Worm (Caenorhabditis elegans) whole organism, late embryonic: ENCODE results near the gene cdh-9.

Source experiments
- C08G9.2 ChIP-seq: sonication (generic microtip); optimal IDR thresholded peaks from 2 replicates; lab custom pipeline; 2016; ENCODE audit warnings: mild to moderate bottlenecking, missing genetic modification characterization, moderate library complexity, missing compliant biosample characterization
- C38D4.7 ChIP-seq: fragments of 200-800 bp; sonication (Bioruptor generic); optimal IDR thresholded peaks from 2 replicates; lab custom pipeline; 2018; ENCODE audit warnings: mild to moderate bottlenecking, missing genetic modification characterization, moderate library complexity, missing compliant biosample characterization
- K02D7.2 ChIP-seq: sonication (generic microtip); optimal IDR thresholded peaks from 2 replicates; lab custom pipeline; 2017; ENCODE audit warnings: mild to moderate bottlenecking, missing genetic modification characterization, missing compliant biosample characterization
- K09A11.1 ChIP-seq: sonication (generic microtip); optimal IDR thresholded peaks from 2 replicates; lab custom pipeline; 2017; ENCODE audit warnings: antibody characterized with exemption, mild to moderate bottlenecking, missing genetic modification characterization, missing compliant biosample characterization; ENCODE audit not compliant: insufficient read depth
- T23F11.4 ChIP-seq: fragments of 200-800 bp; sonication (Bioruptor generic); optimal IDR thresholded peaks from 2 replicates; lab custom pipeline; 2018; ENCODE audit warnings: mild to moderate bottlenecking, missing genetic modification characterization, missing compliant biosample characterization
- Y22D7AL.16 ChIP-seq: sonication (generic microtip); optimal IDR thresholded peaks from 2 replicates; lab custom pipeline; 2016; ENCODE audit warnings: missing genetic modification characterization, missing compliant biosample characterization
- ama-1 ChIP-seq: fragments of 150-350 bp; optimal IDR thresholded peaks from 2 replicates; lab custom pipeline; 2014
- ceh-14 ChIP-seq: sonication (generic microtip); optimal IDR thresholded peaks from 2 replicates; lab custom pipeline; 2016; ENCODE audit warnings: missing genotype, missing genetic modification characterization, missing compliant biosample characterization
- ceh-18 ChIP-seq: sonication (generic microtip); optimal IDR thresholded peaks from 2 replicates; lab custom pipeline; 2016; ENCODE audit warnings: missing genetic modification characterization, missing compliant biosample characterization
- ceh-19 ChIP-seq: fragments of 200-800 bp; sonication (Bioruptor generic); optimal IDR thresholded peaks from 2 replicates; lab custom pipeline; 2018; ENCODE audit warnings: mild to moderate bottlenecking, missing genetic modification characterization, missing compliant biosample characterization
- ceh-2 ChIP-seq: sonication (generic microtip); optimal IDR thresholded peaks from 2 replicates; lab custom pipeline; 2016; ENCODE audit warnings: missing genotype, missing genetic modification characterization, missing compliant biosample characterization
- ceh-22 ChIP-seq: sonication (generic microtip); optimal IDR thresholded peaks from 2 replicates; lab custom pipeline; 2017; ENCODE audit warnings: missing biosample characterization, missing genetic modification characterization
- ceh-24 ChIP-seq: sonication (generic microtip); optimal IDR thresholded peaks from 2 replicates; lab custom pipeline; 2016; ENCODE audit warnings: mild to moderate bottlenecking, missing genetic modification characterization, missing compliant biosample characterization
- ceh-30 ChIP-seq: fragments of 150-350 bp; optimal IDR thresholded peaks from 2 replicates; lab custom pipeline; 2014; ENCODE audit warnings: missing biosample characterization, missing genetic modification characterization
- ceh-31 ChIP-seq: sonication (generic microtip); optimal IDR thresholded peaks from 2 replicates; lab custom pipeline; 2016; ENCODE audit warnings: missing genetic modification characterization, missing compliant biosample characterization
- ceh-34 ChIP-seq: sonication (generic microtip); optimal IDR thresholded peaks from 2 replicates; lab custom pipeline; 2016; ENCODE audit warnings: mild to moderate bottlenecking, missing genetic modification characterization, missing compliant biosample characterization
- ceh-45 ChIP-seq: fragments of 200-800 bp; sonication (Bioruptor generic); IDR thresholded peaks from 2 replicates; pipeline ENCODE4 v1.3.6; 2022; ENCODE audit warnings: missing genetic modification reagents, missing genetic modification characterization, missing compliant biosample characterization
- ceh-48 ChIP-seq: sonication (generic microtip); optimal IDR thresholded peaks from 2 replicates; lab custom pipeline; 2016; ENCODE audit warnings: missing genetic modification characterization, inconsistent platforms, missing compliant biosample characterization
- ceh-6 ChIP-seq: fragments of 200-800 bp; sonication (Bioruptor generic); optimal IDR thresholded peaks from 2 replicates; lab custom pipeline; 2018; ENCODE audit warnings: mild to moderate bottlenecking, missing genetic modification characterization, missing compliant biosample characterization
- che-1 ChIP-seq: sonication (generic microtip); optimal IDR thresholded peaks from 2 replicates; lab custom pipeline; 2016; ENCODE audit warnings: mild to moderate bottlenecking, missing genetic modification characterization, missing compliant biosample characterization
- elt-4 ChIP-seq: sonication (generic microtip); optimal IDR thresholded peaks from 2 replicates; lab custom pipeline; 2016; ENCODE audit warnings: missing genetic modification characterization, missing compliant biosample characterization
- ets-4 ChIP-seq: sonication (generic microtip); optimal IDR thresholded peaks from 2 replicates; lab custom pipeline; 2016; ENCODE audit warnings: missing genetic modification characterization, missing compliant biosample characterization
- eyg-1 ChIP-seq: sonication (generic microtip); optimal IDR thresholded peaks from 2 replicates; lab custom pipeline; 2016; ENCODE audit warnings: missing genotype, missing genetic modification characterization, missing compliant biosample characterization
- fax-1 ChIP-seq: sonication (generic microtip); optimal IDR thresholded peaks from 2 replicates; lab custom pipeline; 2016; ENCODE audit warnings: missing genotype, missing genetic modification characterization, missing compliant biosample characterization
- fkh-10 ChIP-seq: fragments of 150-350 bp; optimal IDR thresholded peaks from 2 replicates; lab custom pipeline; 2014; ENCODE audit warnings: missing biosample characterization, missing genetic modification reagents, missing genetic modification characterization
- fkh-6 ChIP-seq: sonication (generic microtip); optimal IDR thresholded peaks from 2 replicates; lab custom pipeline; 2016; ENCODE audit warnings: missing genetic modification characterization, missing compliant biosample characterization
- gmeb-2 ChIP-seq: sonication (generic microtip); optimal IDR thresholded peaks from 2 replicates; lab custom pipeline; 2016; ENCODE audit warnings: missing genetic modification characterization, inconsistent platforms, missing compliant biosample characterization
- hlh-13 ChIP-seq: fragments of 200-800 bp; sonication (Bioruptor generic); optimal IDR thresholded peaks from 2 replicates; lab custom pipeline; 2018; ENCODE audit warnings: mild to moderate bottlenecking, missing genetic modification characterization, missing compliant biosample characterization
- lin-11 ChIP-seq: fragments of 200-800 bp; sonication (Bioruptor generic); optimal IDR thresholded peaks from 2 replicates; lab custom pipeline; 2018; ENCODE audit warnings: mild to moderate bottlenecking, missing genetic modification characterization, missing compliant biosample characterization
- madf-2 ChIP-seq: sonication (generic microtip); optimal IDR thresholded peaks from 2 replicates; lab custom pipeline; 2017; ENCODE audit warnings: missing genetic modification characterization, missing compliant biosample characterization
- nfya-1 ChIP-seq: sonication (generic microtip); optimal IDR thresholded peaks from 2 replicates; lab custom pipeline; 2017; ENCODE audit warnings: missing genetic modification characterization, mild to moderate bottlenecking, missing compliant biosample characterization, antibody characterized with exemption, moderate library complexity
- nhr-11 ChIP-seq: fragments of 150-350 bp; optimal IDR thresholded peaks from 2 replicates; lab custom pipeline; 2014; ENCODE audit warnings: missing biosample characterization, missing genetic modification characterization
- nhr-232 ChIP-seq: sonication (generic microtip); optimal IDR thresholded peaks from 2 replicates; lab custom pipeline; 2016; ENCODE audit warnings: missing genetic modification characterization, missing compliant biosample characterization
- npax-4 ChIP-seq: sonication (generic microtip); optimal IDR thresholded peaks from 2 replicates; lab custom pipeline; 2016; ENCODE audit warnings: missing genetic modification characterization, missing compliant biosample characterization
- odd-2 ChIP-seq: sonication (generic microtip); optimal IDR thresholded peaks from 2 replicates; lab custom pipeline; 2017; ENCODE audit warnings: antibody characterized with exemption, mild to moderate bottlenecking, missing genetic modification characterization, missing compliant biosample characterization
- pag-3 ChIP-seq: sonication (generic microtip); optimal IDR thresholded peaks from 2 replicates; lab custom pipeline; 2016; ENCODE audit warnings: missing compliant biosample characterization, missing genetic modification characterization, borderline replicate concordance
- pat-9 ChIP-seq: fragments of 200-800 bp; sonication (Bioruptor generic); optimal IDR thresholded peaks from 2 replicates; lab custom pipeline; 2018; ENCODE audit warnings: mild to moderate bottlenecking, missing genetic modification characterization, moderate library complexity, missing compliant biosample characterization
- pax-1 ChIP-seq: fragments of 150-350 bp; optimal IDR thresholded peaks from 2 replicates; lab custom pipeline; 2014; ENCODE audit warnings: missing biosample characterization, missing genetic modification characterization
- pha-2 ChIP-seq: sonication (generic microtip); optimal IDR thresholded peaks from 2 replicates; lab custom pipeline; 2017; ENCODE audit warnings: mild to moderate bottlenecking, missing genetic modification characterization, missing compliant biosample characterization
- pha-4 ChIP-seq: fragments of 150-350 bp; optimal IDR thresholded peaks from 2 replicates; lab custom pipeline; 2018; ENCODE audit warnings: missing biosample characterization, missing genetic modification reagents, missing genetic modification characterization
- pqm-1 ChIP-seq: sonication (generic microtip); optimal IDR thresholded peaks from 2 replicates; lab custom pipeline; 2016; ENCODE audit warnings: missing genetic modification characterization, missing compliant biosample characterization
- ref-2 ChIP-seq: sonication (generic microtip); optimal IDR thresholded peaks from 2 replicates; lab custom pipeline; 2016; ENCODE audit warnings: missing genetic modification characterization, missing compliant biosample characterization
- rnt-1 ChIP-seq: sonication (generic microtip); optimal IDR thresholded peaks from 2 replicates; lab custom pipeline; 2016; ENCODE audit warnings: missing genetic modification characterization, missing compliant biosample characterization
- sox-4 ChIP-seq: sonication (generic microtip); optimal IDR thresholded peaks from 2 replicates; lab custom pipeline; 2017; ENCODE audit warnings: mild to moderate bottlenecking, missing genetic modification characterization, inconsistent platforms, missing compliant biosample characterization
- syd-9 ChIP-seq: sonication (generic microtip); optimal IDR thresholded peaks from 2 replicates; lab custom pipeline; 2016; ENCODE audit warnings: mild to moderate bottlenecking, missing genetic modification characterization, moderate library complexity, missing compliant biosample characterization
- tbx-2 ChIP-seq: sonication (generic microtip); optimal IDR thresholded peaks from 2 replicates; lab custom pipeline; 2016; ENCODE audit warnings: missing genetic modification characterization, missing compliant biosample characterization
- ttx-3 ChIP-seq: sonication (generic microtip); optimal IDR thresholded peaks from 2 replicates; lab custom pipeline; 2016; ENCODE audit warnings: missing genetic modification reagents, missing genetic modification characterization, missing compliant biosample characterization
- unc-55 ChIP-seq: sonication (generic microtip); optimal IDR thresholded peaks from 2 replicates; lab custom pipeline; 2017; ENCODE audit warnings: missing biosample characterization, missing genetic modification reagents, missing genetic modification characterization
- unc-86 ChIP-seq: sonication (generic microtip); optimal IDR thresholded peaks from 2 replicates; lab custom pipeline; 2016; ENCODE audit warnings: missing genetic modification characterization, missing compliant biosample characterization
- zip-5 ChIP-seq: sonication (generic microtip); optimal IDR thresholded peaks from 2 replicates; lab custom pipeline; 2016; ENCODE audit warnings: missing genetic modification characterization, missing compliant biosample characterization
- ztf-16 ChIP-seq: sonication (generic microtip); optimal IDR thresholded peaks from 2 replicates; lab custom pipeline; 2017; ENCODE audit warnings: missing genetic modification characterization, missing compliant biosample characterization

Gene cdh-9

DNA sequence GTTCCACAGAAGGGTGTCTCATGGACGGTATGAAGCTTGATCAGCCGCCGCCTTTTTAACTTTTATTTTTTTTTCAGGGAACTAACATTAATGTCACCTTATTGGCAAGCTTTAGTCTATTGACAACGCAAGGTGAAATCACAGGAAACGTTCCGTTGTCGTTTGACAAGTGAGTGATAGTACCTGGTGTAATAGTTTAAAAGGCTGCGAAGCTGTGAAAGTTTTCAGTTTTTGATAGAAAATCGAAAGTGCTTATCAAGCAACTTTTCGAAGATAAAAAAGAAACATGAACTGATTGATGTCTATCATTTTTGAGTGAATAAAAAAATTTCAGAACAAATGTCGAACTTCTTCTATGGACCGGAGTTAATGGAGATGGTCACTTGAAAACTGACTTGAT lies 39.1 kb downstream of the cdh-9 start:
- TF ChIP-seq ref-2 (tag; lab: Kevin White, UChicago) (no peak), T23F11.4 (no peak), ceh-6 (GFP tag; lab: Kevin White, UChicago) (no peak), Y22D7AL.16 (tag; lab: Kevin White, UChicago) (no peak), syd-9 (tag; lab: Kevin White, UChicago) (no peak), ttx-3 (tag; lab: Kevin White, UChicago) (no peak), pag-3 (tag; lab: Kevin White, UChicago) (no peak), fax-1 (tag; lab: Kevin White, UChicago) (no peak), ceh-24 (tag; lab: Kevin White, UChicago) (no peak), ceh-34 (no peak)
- TF ChIP-seq, all 69 proteins: peak for 0

DNA sequence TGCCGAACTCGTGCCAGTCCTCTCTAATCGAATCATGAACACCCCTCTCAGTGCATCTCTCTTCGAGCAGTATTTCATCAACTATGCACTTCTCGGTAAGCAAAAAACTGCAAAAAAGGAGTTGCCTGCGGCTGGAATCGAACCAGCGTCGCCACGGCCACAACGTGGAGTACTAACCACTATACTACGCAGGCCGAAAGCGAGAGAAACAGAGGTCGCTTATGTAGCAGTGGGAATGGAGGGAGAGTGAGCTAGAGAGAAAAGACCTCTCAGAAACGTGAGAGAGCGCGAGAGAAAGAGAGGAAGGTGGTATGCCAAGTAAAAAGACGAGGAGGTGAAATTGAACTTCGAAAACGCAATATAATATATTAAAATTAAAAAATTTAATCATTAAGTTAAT lies 39.7 kb downstream of the cdh-9 start:
- TF ChIP-seq ceh-31 (tag; lab: Kevin White, UChicago), result peak; percentile 88
- peak; percentile 68 for TF ChIP-seq pqm-1 (tag; lab: Kevin White, UChicago)
- TF ChIP-seq fkh-10 (GFP tag; lab: Kevin White, UChicago), result no peak
- TF ChIP-seq unc-86, result peak; percentile 91
- TF ChIP-seq elt-4 (tag; lab: Kevin White, UChicago), result no peak
- peak; percentile 94 for TF ChIP-seq eyg-1 (tag; lab: Kevin White, UChicago)
- peak; percentile 89 for TF ChIP-seq pat-9 (tag; lab: Kevin White, UChicago)
- peak; percentile 91 for TF ChIP-seq hlh-13 (GFP tag; lab: Kevin White, UChicago)
- TF ChIP-seq ttx-3 (tag; lab: Kevin White, UChicago), result peak; percentile 90
- TF ChIP-seq ceh-30, result no peak
- TF ChIP-seq ceh-18, result peak; percentile 86
- TF ChIP-seq ama-1 (lab: Kevin White, UChicago), result no peak
- TF ChIP-seq ceh-48 (tag; lab: Kevin White, UChicago), result peak; percentile 83
- peak; percentile 67 for TF ChIP-seq zip-5 (tag; lab: Kevin White, UChicago)
- peak; percentile 91 for TF ChIP-seq ceh-14 (tag; lab: Kevin White, UChicago)
- peak; percentile 90 for TF ChIP-seq madf-2 (tag; lab: Kevin White, UChicago)
- TF ChIP-seq lin-11 (tag; lab: Kevin White, UChicago), result peak; percentile 87
- peak; percentile 67 for TF ChIP-seq odd-2 (tag; lab: Kevin White, UChicago)
- TF ChIP-seq gmeb-2 (tag; lab: Kevin White, UChicago), result peak; percentile 95
- TF ChIP-seq npax-4, result peak; percentile 90
- no peak for TF ChIP-seq nhr-11
- TF ChIP-seq ceh-24 (tag; lab: Kevin White, UChicago), result peak; percentile 69
- TF ChIP-seq ets-4, result peak; percentile 42
- TF ChIP-seq K09A11.1 (tag; lab: Kevin White, UChicago), result peak; percentile 80
- TF ChIP-seq C38D4.7, result peak; percentile 87
- TF ChIP-seq nfya-1 (tag; lab: Kevin White, UChicago), result peak; percentile 82
- peak; percentile 91 for TF ChIP-seq pha-2 (tag; lab: Kevin White, UChicago)
- TF ChIP-seq ceh-22 (tag; lab: Kevin White, UChicago), result peak; percentile 68
- TF ChIP-seq T23F11.4, result peak; percentile 91
- peak; percentile 87 for TF ChIP-seq ceh-2 (tag; lab: Kevin White, UChicago)
- peak; percentile 87 for TF ChIP-seq ceh-45 (GFP tag; lab: Robert Waterston, UW)
- peak; percentile 95 for TF ChIP-seq sox-4 (tag; lab: Kevin White, UChicago)
- peak; percentile 91 for TF ChIP-seq rnt-1 (tag; lab: Kevin White, UChicago)
- TF ChIP-seq C08G9.2 (tag; lab: Kevin White, UChicago), result peak; percentile 82
- peak; percentile 95 for TF ChIP-seq ceh-19 (GFP tag; lab: Kevin White, UChicago)
- peak; percentile 93 for TF ChIP-seq K02D7.2 (tag; lab: Kevin White, UChicago)
- peak; percentile 83 for TF ChIP-seq fkh-6
- TF ChIP-seq pax-1, result no peak
- peak; percentile 89 for TF ChIP-seq che-1 (tag; lab: Kevin White, UChicago)
- peak; percentile 91 for TF ChIP-seq ztf-16
- TF ChIP-seq tbx-2 (tag; lab: Kevin White, UChicago), result peak; percentile 93
- peak; percentile 88 for TF ChIP-seq nhr-232 (tag; lab: Kevin White, UChicago)
- no peak for TF ChIP-seq pha-4 (tag; lab: Kevin White, UChicago)
- peak; percentile 33 for TF ChIP-seq unc-55 (GFP tag; lab: Kevin White, UChicago)
- peak; percentile 89 for TF ChIP-seq fax-1 (tag; lab: Kevin White, UChicago)
